Worm (Caenorhabditis elegans) whole organism, L2 larva: ENCODE measurements around the gene C16C4.17.
A peak's percentile ranks its signal among the peaks of the same experiment; 100 is the strongest.

ENCODE experiments used
- C34F6.9 ChIP-seq: fragments of 150-350 bp; optimal IDR thresholded peaks from 2 replicates; lab custom pipeline; 2014; ENCODE audit warnings: missing biosample characterization, missing genetic modification characterization
- F13H6.1 ChIP-seq: sonication (generic microtip); optimal IDR thresholded peaks from 2 replicates; lab custom pipeline; 2016; ENCODE audit warnings: missing genetic modification characterization, missing compliant biosample characterization
- R02D3.7 ChIP-seq: fragments of 150-350 bp; optimal IDR thresholded peaks from 2 replicates; lab custom pipeline; 2014; ENCODE audit warnings: missing biosample characterization, missing genetic modification characterization
- Y55F3AM.14 ChIP-seq: fragments of 200-800 bp; sonication (Bioruptor generic); optimal IDR thresholded peaks from 2 replicates; lab custom pipeline; 2018; ENCODE audit warnings: mild to moderate bottlenecking, missing genetic modification characterization, missing compliant biosample characterization
- alr-1 ChIP-seq: fragments of 150-350 bp; optimal IDR thresholded peaks from 2 replicates; lab custom pipeline; 2014; ENCODE audit warnings: missing biosample characterization, missing genetic modification characterization
- aly-2 ChIP-seq: fragments of 150-350 bp; optimal IDR thresholded peaks from 2 replicates; lab custom pipeline; 2014; ENCODE audit warnings: missing biosample characterization, missing genetic modification characterization
- ama-1 ChIP-seq: fragments of 150-350 bp; optimal IDR thresholded peaks from 2 replicates; lab custom pipeline; 2018; ENCODE audit warnings: inconsistent platforms
- blmp-1 ChIP-seq: sonication (generic microtip); optimal IDR thresholded peaks from 2 replicates; lab custom pipeline; 2017; ENCODE audit warnings: missing genetic modification characterization, mild to moderate bottlenecking, missing compliant biosample characterization, antibody characterized with exemption, moderate library complexity; ENCODE audit not compliant: insufficient read depth
- ceh-82 ChIP-seq: fragments of 150-350 bp; optimal IDR thresholded peaks from 2 replicates; lab custom pipeline; 2014; ENCODE audit warnings: missing biosample characterization, missing genetic modification characterization
- crh-2 ChIP-seq: sonication (generic microtip); optimal IDR thresholded peaks from 2 replicates; lab custom pipeline; 2017; ENCODE audit warnings: missing biosample characterization, missing genetic modification characterization
- dmd-4 ChIP-seq: sonication (generic microtip); optimal IDR thresholded peaks from 2 replicates; lab custom pipeline; 2017; ENCODE audit warnings: missing biosample characterization, missing genetic modification characterization
- egl-27 ChIP-seq: sonication (generic microtip); optimal IDR thresholded peaks from 3 replicates; lab custom pipeline; 2017; ENCODE audit warnings: missing biosample characterization, missing genetic modification reagents, missing genetic modification characterization
- elt-1 ChIP-seq: fragments of 150-350 bp; optimal IDR thresholded peaks from 2 replicates; lab custom pipeline; 2014; ENCODE audit warnings: missing biosample characterization, missing genetic modification characterization
- fos-1 ChIP-seq: fragments of 150-350 bp; optimal IDR thresholded peaks from 2 replicates; lab custom pipeline; 2014; ENCODE audit warnings: missing biosample characterization, missing genetic modification characterization
- gmeb-1 ChIP-seq: fragments of 150-350 bp; optimal IDR thresholded peaks from 2 replicates; lab custom pipeline; 2014; ENCODE audit warnings: missing biosample characterization, missing genetic modification characterization
- lin-11 ChIP-seq: fragments of 150-350 bp; sonication (generic microtip); optimal IDR thresholded peaks from 2 replicates; lab custom pipeline; 2014; ENCODE audit warnings: missing biosample characterization, missing genetic modification characterization, inconsistent platforms, mixed read lengths
- lin-13 ChIP-seq: fragments of 150-350 bp; optimal IDR thresholded peaks from 2 replicates; lab custom pipeline; 2014; ENCODE audit warnings: missing biosample characterization, missing genetic modification reagents, missing genetic modification characterization
- lin-39 ChIP-seq: fragments of 150-350 bp; optimal IDR thresholded peaks from 2 replicates; lab custom pipeline; 2014; ENCODE audit warnings: missing biosample characterization, missing genetic modification reagents, missing genetic modification characterization
- lsy-2 ChIP-seq, 2 experiments: fragments of 150-350 bp in 1 of 2; sonication (generic microtip) in 1 of 2; optimal IDR thresholded peaks; 2 replicates each; lab custom pipeline; 2014 to 2017; ENCODE audit warnings: missing biosample characterization in 2 of 2, missing genetic modification characterization in 2 of 2
- mab-5 ChIP-seq: fragments of 150-350 bp; optimal IDR thresholded peaks from 2 replicates; lab custom pipeline; 2014; ENCODE audit warnings: missing biosample characterization, missing genetic modification characterization
- mdl-1 ChIP-seq, 2 experiments: fragments of 150-350 bp in 1 of 2; sonication (generic microtip) in 1 of 2; optimal IDR thresholded peaks; 2 replicates each; lab custom pipeline; 2017; ENCODE audit warnings: missing biosample characterization in 2 of 2, missing genetic modification characterization in 2 of 2
- nhr-10 ChIP-seq: sonication (generic microtip); optimal IDR thresholded peaks from 2 replicates; lab custom pipeline; 2017; ENCODE audit warnings: missing biosample characterization, missing genetic modification characterization
- nhr-11 ChIP-seq: fragments of 150-350 bp; optimal IDR thresholded peaks from 2 replicates; lab custom pipeline; 2014; ENCODE audit warnings: missing biosample characterization, missing genetic modification characterization
- nhr-12 ChIP-seq: fragments of 150-350 bp; optimal IDR thresholded peaks from 2 replicates; lab custom pipeline; 2014; ENCODE audit warnings: missing biosample characterization, missing genetic modification characterization
- nhr-23 ChIP-seq: fragments of 150-350 bp; optimal IDR thresholded peaks from 2 replicates; lab custom pipeline; 2014; ENCODE audit warnings: missing biosample characterization, missing genetic modification reagents, missing genetic modification characterization
- nhr-237 ChIP-seq: fragments of 150-350 bp; optimal IDR thresholded peaks from 2 replicates; lab custom pipeline; 2014; ENCODE audit warnings: missing biosample characterization, missing genetic modification characterization
- nhr-25 ChIP-seq: fragments of 150-350 bp; sonication (generic microtip); optimal IDR thresholded peaks from 3 replicates; lab custom pipeline; 2014; ENCODE audit warnings: missing biosample characterization, missing genetic modification characterization
- nhr-6 ChIP-seq: fragments of 150-350 bp; optimal IDR thresholded peaks from 2 replicates; lab custom pipeline; 2014; ENCODE audit warnings: missing biosample characterization, missing genetic modification characterization
- nhr-77 ChIP-seq: fragments of 150-350 bp; optimal IDR thresholded peaks from 2 replicates; lab custom pipeline; 2014; ENCODE audit warnings: missing biosample characterization, missing genetic modification characterization
- peb-1 ChIP-seq: fragments of 150-350 bp; optimal IDR thresholded peaks from 2 replicates; lab custom pipeline; 2014; ENCODE audit warnings: missing biosample characterization, missing genetic modification characterization
- sem-4 ChIP-seq: fragments of 150-350 bp; optimal IDR thresholded peaks from 2 replicates; lab custom pipeline; 2014; ENCODE audit warnings: missing biosample characterization, missing genetic modification reagents, missing genetic modification characterization
- sma-3 ChIP-seq: sonication (generic microtip); optimal IDR thresholded peaks from 2 replicates; lab custom pipeline; 2016; ENCODE audit warnings: missing genetic modification reagents, missing genetic modification characterization, missing compliant biosample characterization
- snpc-4 ChIP-seq: fragments of 150-350 bp; optimal IDR thresholded peaks from 2 replicates; lab custom pipeline; 2014; ENCODE audit warnings: missing biosample characterization, missing genetic modification characterization
- unc-39 ChIP-seq: fragments of 150-350 bp; optimal IDR thresholded peaks from 2 replicates; lab custom pipeline; 2014; ENCODE audit warnings: missing biosample characterization, missing genetic modification characterization
- unc-62 ChIP-seq: fragments of 150-350 bp; optimal IDR thresholded peaks from 2 replicates; lab custom pipeline; 2014; ENCODE audit warnings: missing biosample characterization, missing genetic modification reagents, missing genetic modification characterization
- ztf-4 ChIP-seq: fragments of 150-350 bp; optimal IDR thresholded peaks from 2 replicates; lab custom pipeline; 2014; ENCODE audit warnings: missing biosample characterization, missing genetic modification characterization

The C16C4.17 gene

DNA sequence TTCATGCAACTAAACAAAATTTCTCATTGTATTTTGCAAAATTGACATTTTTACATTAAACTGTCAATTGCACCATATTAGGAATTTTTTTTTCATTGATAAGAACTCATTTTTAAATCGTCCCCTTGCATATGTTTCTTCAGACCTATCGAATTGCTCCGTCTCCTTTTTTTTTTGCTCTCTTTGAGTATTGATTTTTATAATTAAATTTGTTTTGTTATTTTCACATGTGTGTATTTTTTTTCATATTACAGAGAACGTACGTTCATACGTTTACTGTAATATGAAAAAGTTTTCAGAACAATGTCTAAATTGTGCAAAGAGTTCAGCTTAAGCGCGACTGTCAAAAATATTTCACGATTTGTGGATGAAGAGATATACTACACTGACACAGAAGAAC, 4.7 kb downstream of the C16C4.17 start, which contains the start of gene math-14:
Gene math-14 (plus strand): TSS at position 301 of the 400 bp plus-strand sequence.
- TF ChIP-seq lsy-2 (tag; optimal IDR thresholded peaks at IDR 0.05; lab: Kevin White, UChicago): no peak
- TF ChIP-seq lin-11: no peak
- no peak for TF ChIP-seq nhr-12 (tag; lab: Kevin White, UChicago)
- no peak for TF ChIP-seq egl-27 (tag; lab: Kevin White, UChicago)
- no peak for TF ChIP-seq F13H6.1
- no peak for TF ChIP-seq blmp-1 (tag; lab: Kevin White, UChicago)
- TF ChIP-seq mdl-1 (tag; optimal IDR thresholded peaks at IDR 0.05; lab: Kevin White, UChicago): no peak
- TF ChIP-seq nhr-23 (tag; lab: Kevin White, UChicago): no peak
- no peak for TF ChIP-seq mab-5 (tag; lab: Kevin White, UChicago)
- no peak for TF ChIP-seq nhr-237
- no peak for TF ChIP-seq ceh-82 (tag; lab: Kevin White, UChicago)
- no peak for TF ChIP-seq ama-1 (lab: Kevin White, UChicago)
- TF ChIP-seq R02D3.7: no peak
- no peak for TF ChIP-seq sma-3 (GFP tag; lab: Kevin White, UChicago)
- no peak for TF ChIP-seq sem-4 (tag; lab: Kevin White, UChicago)
- no peak for TF ChIP-seq nhr-11 (tag; lab: Kevin White, UChicago)
- no peak for TF ChIP-seq aly-2 (tag; lab: Kevin White, UChicago)
- TF ChIP-seq C34F6.9 (tag; lab: Kevin White, UChicago): no peak
- TF ChIP-seq lin-39 (tag; lab: Kevin White, UChicago): no peak
- TF ChIP-seq nhr-6 (tag; lab: Kevin White, UChicago): no peak

DNA sequence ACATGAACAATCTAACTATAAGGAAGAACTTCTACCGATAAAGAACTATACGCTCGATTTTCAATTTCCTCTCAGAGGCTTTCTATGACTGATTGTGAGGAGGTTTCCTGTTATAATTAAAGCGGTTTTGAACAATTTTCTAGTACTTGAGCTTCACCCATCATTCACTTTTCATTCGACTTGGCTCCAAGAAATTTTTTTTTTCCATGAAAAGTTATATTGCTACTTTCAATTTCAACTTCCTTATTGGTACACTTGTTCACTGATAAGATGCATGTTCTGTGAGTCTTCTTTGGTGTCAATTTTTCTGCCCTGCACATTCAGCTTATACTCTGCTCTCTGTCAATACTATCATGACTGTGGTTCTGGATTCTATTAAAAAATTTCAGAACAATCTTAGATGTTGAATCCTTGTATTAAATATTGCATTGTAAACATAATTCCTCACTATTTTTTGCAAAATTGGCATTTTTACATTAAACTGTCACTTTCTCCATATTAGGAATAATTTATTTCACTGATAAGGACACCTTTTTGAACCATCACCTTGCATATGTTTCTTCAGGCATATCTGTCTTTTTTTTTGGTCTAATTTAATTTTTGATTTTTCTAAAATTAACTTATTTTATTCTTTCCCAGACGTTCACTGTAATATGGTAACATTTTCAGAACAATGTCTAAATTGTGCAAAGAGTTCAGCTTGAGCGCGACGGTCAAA, 6.7 kb downstream of the C16C4.17 start, which contains the start of gene math-10:
Gene math-10 (plus strand): TSS at position 668 of the 718 bp plus-strand sequence.
- TF ChIP-seq crh-2: peak; percentile 7
- peak; percentile 24 for TF ChIP-seq fos-1
- TF ChIP-seq nhr-23 (tag; lab: Kevin White, UChicago): no peak
- TF ChIP-seq elt-1 (tag; lab: Kevin White, UChicago): no peak
- no peak for TF ChIP-seq peb-1 (tag; lab: Kevin White, UChicago)

DNA sequence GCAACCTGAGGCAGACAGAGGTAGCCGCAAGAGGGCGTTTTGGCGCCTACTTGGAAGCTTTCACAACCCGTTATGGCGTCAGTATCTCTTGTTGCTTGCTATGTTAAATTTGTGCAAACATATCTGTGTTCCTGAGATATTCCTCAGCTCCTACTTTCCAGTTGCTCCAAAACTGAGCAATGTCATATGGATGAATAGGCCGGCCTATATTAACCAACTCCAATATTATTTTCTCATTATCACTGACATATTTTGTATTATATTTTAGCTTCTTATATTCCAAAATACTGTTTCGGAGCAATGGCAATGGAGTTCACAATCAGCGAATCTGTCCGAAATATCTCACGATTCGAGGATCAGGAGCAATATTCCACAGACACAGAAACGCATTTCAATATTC, 11.3 kb downstream of the C16C4.17 start, which contains the start of gene math-13:
Gene math-13 (plus strand): TSS at position 301 of the 400 bp plus-strand sequence.
- no peak for TF ChIP-seq sem-4 (tag; lab: Kevin White, UChicago)
- no peak for TF ChIP-seq nhr-25 (tag; lab: Kevin White, UChicago)
- no peak for TF ChIP-seq lsy-2 (tag; optimal IDR thresholded peaks at IDR 0.05; lab: Kevin White, UChicago)
- TF ChIP-seq, all 48 proteins: peak for 0

DNA sequence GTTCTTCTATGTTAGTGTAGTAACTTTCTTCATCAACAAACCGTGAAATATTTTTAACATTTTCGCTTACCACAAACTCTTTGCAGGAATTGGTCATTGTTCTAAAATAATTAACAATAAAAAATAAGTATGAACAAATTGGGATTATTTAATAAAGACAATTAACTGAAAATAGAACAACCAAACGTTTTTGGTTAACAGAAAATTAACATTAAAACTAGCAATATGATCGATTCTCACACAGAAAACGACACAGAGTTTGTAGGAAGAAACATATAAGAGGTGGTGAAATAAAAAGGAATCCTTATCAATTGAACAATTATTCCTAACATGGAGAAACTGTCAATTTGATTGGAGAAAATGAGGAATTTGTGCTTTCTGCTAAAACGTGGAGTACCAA, 14.3 kb downstream of the C16C4.17 start, which contains the start of gene math-16:
Gene math-16 (minus strand): TSS at position 101 of the 400 bp plus-strand sequence.
- TF ChIP-seq Y55F3AM.14 (GFP tag; lab: Kevin White, UChicago): no peak
- TF ChIP-seq snpc-4 (tag; lab: Kevin White, UChicago): no peak
- TF ChIP-seq nhr-25 (tag; lab: Kevin White, UChicago): no peak
- TF ChIP-seq unc-62: no peak
- TF ChIP-seq unc-39 (tag; lab: Kevin White, UChicago): no peak
- TF ChIP-seq egl-27 (tag; lab: Kevin White, UChicago): no peak
- no peak for TF ChIP-seq lin-13 (GFP tag; lab: Kevin White, UChicago)
- no peak for TF ChIP-seq nhr-10
- TF ChIP-seq sem-4 (tag; lab: Kevin White, UChicago): no peak
- TF ChIP-seq nhr-11 (tag; lab: Kevin White, UChicago): no peak
- no peak for TF ChIP-seq dmd-4 (tag; lab: Kevin White, UChicago)
- TF ChIP-seq crh-2: no peak

DNA sequence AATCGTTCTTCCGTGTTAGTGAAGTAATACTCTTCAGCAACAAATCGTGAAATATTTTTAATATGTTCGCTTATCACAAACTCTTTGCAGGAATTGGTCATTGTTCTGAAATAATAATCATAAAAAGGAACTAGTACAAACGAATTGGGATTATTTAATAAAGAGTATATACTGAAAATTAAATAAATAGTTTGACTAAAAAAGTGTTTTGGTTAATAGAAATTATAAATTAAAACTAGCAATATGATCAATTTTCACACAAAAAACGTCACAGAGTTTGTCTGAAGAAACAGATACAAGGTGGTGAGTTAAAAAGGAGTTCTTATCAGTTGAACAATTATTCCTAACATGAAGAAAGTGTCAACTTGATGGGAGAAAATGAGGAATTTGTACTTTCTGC, 18.3 kb downstream of the C16C4.17 start, which contains the start of gene math-5:
Gene math-5 (minus strand): TSS at position 101 of the 400 bp plus-strand sequence.
- TF ChIP-seq ztf-4 (tag; lab: Kevin White, UChicago) (no peak), aly-2 (tag; lab: Kevin White, UChicago) (no peak), ceh-82 (tag; lab: Kevin White, UChicago) (no peak), snpc-4 (tag; lab: Kevin White, UChicago) (no peak), nhr-23 (tag; lab: Kevin White, UChicago) (no peak), nhr-11 (tag; lab: Kevin White, UChicago) (no peak), egl-27 (tag; lab: Kevin White, UChicago) (no peak), nhr-77 (tag; lab: Kevin White, UChicago) (no peak), elt-1 (tag; lab: Kevin White, UChicago) (no peak), lin-39 (tag; lab: Kevin White, UChicago) (no peak), alr-1 (tag; lab: Kevin White, UChicago) (no peak), gmeb-1 (tag; lab: Kevin White, UChicago) (no peak)
